Worm (Caenorhabditis elegans) whole organism, L1 larva: Measurements from ENCODE around the gene rhi-1.

ENCODE experiments used
- lin-39 ChIP-seq: fragments of 150-350 bp; optimal IDR thresholded peaks from 2 replicates; lab custom pipeline; 2014; ENCODE audit warnings: missing biosample characterization, missing genetic modification reagents, missing genetic modification characterization
- nhr-11 ChIP-seq: fragments of 150-350 bp; optimal IDR thresholded peaks from 2 replicates; lab custom pipeline; 2014; ENCODE audit warnings: missing biosample characterization, missing genetic modification characterization
- nhr-12 ChIP-seq: sonication (generic microtip); optimal IDR thresholded peaks from 2 replicates; lab custom pipeline; 2017; ENCODE audit warnings: missing biosample characterization, missing genetic modification characterization
- rnt-1 ChIP-seq: sonication (generic microtip); optimal IDR thresholded peaks from 2 replicates; lab custom pipeline; 2016; ENCODE audit warnings: mild to moderate bottlenecking, missing genetic modification characterization, moderate library complexity, missing compliant biosample characterization
- snpc-4 ChIP-seq: fragments of 150-350 bp; optimal IDR thresholded peaks from 2 replicates; lab custom pipeline; 2014; ENCODE audit warnings: missing biosample characterization, missing genetic modification characterization
- swsn-7 ChIP-seq: sonication (generic microtip); optimal IDR thresholded peaks from 2 replicates; lab custom pipeline; 2016; ENCODE audit warnings: missing genetic modification characterization, missing compliant biosample characterization
- ztf-11 ChIP-seq, 2 experiments: sonication (generic microtip); optimal IDR thresholded peaks; 2 replicates each; lab custom pipeline; 2016 to 2017; ENCODE audit warnings: missing genetic modification characterization in 2 of 2, missing biosample characterization in 1 of 2, missing compliant biosample characterization in 1 of 2

DNA sequence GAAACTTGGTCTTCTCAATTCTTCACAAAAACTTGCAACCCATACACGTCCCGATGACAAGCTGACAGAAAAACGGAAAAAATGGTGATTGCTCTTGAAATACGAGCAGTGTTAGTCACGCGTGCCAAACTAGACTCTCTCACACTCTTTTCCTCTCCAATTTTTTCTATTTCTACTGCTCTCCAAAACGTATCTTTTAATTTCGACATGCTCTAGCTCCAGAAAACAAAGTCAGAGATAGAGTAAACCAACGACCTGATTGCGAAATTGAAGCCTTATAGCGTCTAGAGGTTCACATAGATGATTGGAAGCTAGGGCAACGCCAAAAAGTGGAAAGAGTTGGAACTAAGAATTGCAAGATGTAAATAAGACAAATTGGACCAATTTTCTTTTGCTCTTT is 17.9 kb upstream of the rhi-1 start:
- TF ChIP-seq rnt-1 (no peak), nhr-12 (tag; lab: Kevin White, UChicago) (no peak), swsn-7 (tag; lab: Kevin White, UChicago) (no peak), lin-39 (tag; lab: Kevin White, UChicago) (no peak), nhr-11 (no peak), snpc-4 (no peak), ztf-11 (tag; optimal IDR thresholded peaks at IDR 0.05; lab: Kevin White, UChicago) (no peak)
